Fruit fly (Drosophila melanogaster) whole organism, pupa: Measurements from ENCODE around the gene STUB1.

Experiments
- CG10348 ChIP-seq: fragments of 200-800 bp; sonication (Bioruptor generic); IDR thresholded peaks from 2 replicates; pipeline ENCODE4 v1.3.6; 2022; ENCODE audit warnings: missing biosample characterization, missing genetic modification characterization
- CG12605 ChIP-seq: fragments of 200-800 bp; sonication (Bioruptor generic); IDR thresholded peaks from 2 replicates; pipeline ENCODE4 v1.3.6; 2022; ENCODE audit warnings: missing biosample characterization, missing genetic modification characterization
- CG13204 ChIP-seq: fragments of 200-800 bp; sonication (Bioruptor generic); optimal IDR thresholded peaks from 2 replicates; lab custom pipeline; 2018; ENCODE audit warnings: missing biosample characterization, mild to moderate bottlenecking, missing genetic modification characterization, moderate library complexity
- CG14655 ChIP-seq: fragments of 200-800 bp; sonication (Bioruptor generic); optimal IDR thresholded peaks from 3 replicates; lab custom pipeline; 2017; ENCODE audit warnings: mild to moderate bottlenecking, missing biosample characterization, missing genetic modification reagents, missing genetic modification characterization
- CG15710 ChIP-seq: fragments of 200-800 bp; sonication (Bioruptor generic); optimal IDR thresholded peaks from 2 replicates; lab custom pipeline; 2018; ENCODE audit warnings: missing biosample characterization, mild to moderate bottlenecking, missing genetic modification characterization, moderate library complexity
- CG17806 ChIP-seq: fragments of 200-800 bp; sonication (Bioruptor generic); optimal IDR thresholded peaks from 2 replicates; lab custom pipeline; 2018; ENCODE audit warnings: missing biosample characterization, mild to moderate bottlenecking, missing genetic modification characterization, moderate library complexity
- CG32121 ChIP-seq: fragments of 200-800 bp; sonication (Bioruptor generic); IDR thresholded peaks from 2 replicates; pipeline ENCODE4 v1.3.6; 2022; ENCODE audit warnings: missing biosample characterization, missing genetic modification characterization
- CG34367 ChIP-seq: fragments of 200-800 bp; sonication (Bioruptor generic); optimal IDR thresholded peaks from 2 replicates; lab custom pipeline; 2018; ENCODE audit warnings: missing biosample characterization, mild to moderate bottlenecking, missing genetic modification characterization
- CG4496 ChIP-seq: fragments of 200-800 bp; sonication (Bioruptor generic); IDR thresholded peaks from 3 replicates; pipeline ENCODE4 v1.3.6; 2022; ENCODE audit warnings: missing biosample characterization, missing genetic modification characterization
- CG8159 ChIP-seq: fragments of 200-800 bp; sonication (Bioruptor generic); optimal IDR thresholded peaks from 3 replicates; lab custom pipeline; 2018; ENCODE audit warnings: missing biosample characterization, mild to moderate bottlenecking, missing genetic modification characterization, moderate library complexity
- CG8301 ChIP-seq: fragments of 200-800 bp; sonication (Bioruptor generic); optimal IDR thresholded peaks from 2 replicates; lab custom pipeline; 2018; ENCODE audit warnings: missing biosample characterization, mild to moderate bottlenecking, missing genetic modification characterization
- CG9948 ChIP-seq: fragments of 200-800 bp; sonication (Bioruptor generic); optimal IDR thresholded peaks from 2 replicates; lab custom pipeline; 2018; ENCODE audit warnings: missing biosample characterization, mild to moderate bottlenecking, missing genetic modification characterization, moderate library complexity
- D1 ChIP-seq: fragments of 200-800 bp; sonication (Bioruptor generic); optimal IDR thresholded peaks from 2 replicates; lab custom pipeline; 2018; ENCODE audit warnings: missing biosample characterization, mild to moderate bottlenecking, missing genetic modification characterization, moderate library complexity
- EcR ChIP-seq: fragments of 200-800 bp; sonication (Bioruptor generic); optimal IDR thresholded peaks from 3 replicates; lab custom pipeline; 2019; ENCODE audit warnings: missing biosample characterization, missing genetic modification characterization, mild to moderate bottlenecking, moderate library complexity, missing genetic modification reagents
- Ets98B ChIP-seq: fragments of 200-800 bp; sonication (Bioruptor generic); IDR thresholded peaks from 2 replicates; pipeline ENCODE4 v1.3.6; 2022; ENCODE audit warnings: missing biosample characterization, missing genetic modification characterization
- Pif1A ChIP-seq: fragments of 200-800 bp; sonication (Bioruptor generic); optimal IDR thresholded peaks from 3 replicates; lab custom pipeline; 2016; ENCODE audit warnings: missing biosample characterization, missing genetic modification characterization
- Pif1B ChIP-seq: fragments of 200-800 bp; sonication (Bioruptor generic); optimal IDR thresholded peaks from 3 replicates; lab custom pipeline; 2016; ENCODE audit warnings: missing biosample characterization, missing genetic modification characterization
- Snoo ChIP-seq: fragments of 200-800 bp; sonication (Bioruptor generic); optimal IDR thresholded peaks from 3 replicates; lab custom pipeline; 2017; ENCODE audit warnings: missing biosample characterization, mild to moderate bottlenecking, missing genetic modification characterization, inconsistent platforms
- fd96Ca ChIP-seq: fragments of 200-800 bp; sonication (Bioruptor generic); IDR thresholded peaks from 3 replicates; pipeline ENCODE4 v1.3.6; 2022; ENCODE audit warnings: missing biosample characterization, missing genetic modification characterization
- gl ChIP-seq: fragments of 200-800 bp; sonication (Bioruptor generic); optimal IDR thresholded peaks from 2 replicates; lab custom pipeline; 2018; ENCODE audit warnings: missing biosample characterization, mild to moderate bottlenecking, missing genetic modification characterization
- rn ChIP-seq: fragments of 200-800 bp; sonication (Bioruptor generic); IDR thresholded peaks from 2 replicates; pipeline ENCODE4 v1.3.6; 2022; ENCODE audit warnings: missing biosample characterization, missing genetic modification characterization

Gene STUB1

dm6 chr2L:10437317-10437716, at the start of gene STUB1:
Gene STUB1, plus strand, starts transcription at chr2L:10437548.
- TF ChIP-seq CG8301 (tag; lab: Kevin White, UChicago): no peak
- TF ChIP-seq CG4496 (GFP tag; lab: Robert Waterston, UW): no peak
- TF ChIP-seq CG32121 (GFP tag; lab: Robert Waterston, UW): no peak
- no peak for TF ChIP-seq CG8159 (tag; lab: Kevin White, UChicago)
- TF ChIP-seq CG13204 (GFP tag; lab: Kevin White, UChicago): no peak
- TF ChIP-seq EcR (GFP tag; lab: Kevin White, UChicago): no peak
- TF ChIP-seq CG17806: no peak
- no peak for TF ChIP-seq Snoo (tag; lab: Kevin White, UChicago)
- TF ChIP-seq Pif1B (GFP tag; lab: Kevin White, UChicago): no peak
- TF ChIP-seq Pif1A: no peak
- TF ChIP-seq D1 (tag; lab: Kevin White, UChicago): no peak

- TF ChIP-seq Pif1A (peak; percentile 45), CG4496 (GFP tag; lab: Robert Waterston, UW) (peak; percentile 65; the same call in 2 of the 3 replicates), CG12605 (peak; percentile 28), rn (no peak), Snoo (tag; lab: Kevin White, UChicago) (peak; percentile 41), CG32121 (GFP tag; lab: Robert Waterston, UW) (peak; percentile 61; the same call in 1 of the 2 replicates), EcR (GFP tag; lab: Kevin White, UChicago) (no peak), CG17806 (peak; percentile 31), D1 (tag; lab: Kevin White, UChicago) (peak; percentile 72), fd96Ca (GFP tag; lab: Robert Waterston, UW) (no peak), CG8301 (tag; lab: Kevin White, UChicago) (peak; percentile 16), Pif1B (GFP tag; lab: Kevin White, UChicago) (no peak), CG15710 (tag; lab: Kevin White, UChicago) (peak; percentile 39), CG13204 (GFP tag; lab: Kevin White, UChicago) (no peak), gl (tag; lab: Kevin White, UChicago) (no peak), CG14655 (GFP tag; lab: Kevin White, UChicago) (no peak), CG10348 (GFP tag; lab: Robert Waterston, UW) (no peak), Ets98B (peak; percentile 67), CG9948 (tag; lab: Kevin White, UChicago) (peak; percentile 32), CG8159 (tag; lab: Kevin White, UChicago) (peak; percentile 31), CG34367 (tag; lab: Kevin White, UChicago) (peak; percentile 17)
These were observed 49.2 kb upstream of the STUB1 start, which contains the start of gene da for dm6 chr2L:10387869-10388726. Gene da, plus strand, starts transcription at chr2L:10388105.

dm6 chr2L:10393467-10393866, 43.9 kb upstream of the STUB1 start:
- no peak for TF ChIP-seq Snoo (tag; lab: Kevin White, UChicago)
- TF ChIP-seq D1 (tag; lab: Kevin White, UChicago): no peak
- no peak for TF ChIP-seq CG15710 (tag; lab: Kevin White, UChicago)
- no peak for TF ChIP-seq CG14655 (GFP tag; lab: Kevin White, UChicago)
- no peak for TF ChIP-seq CG4496 (GFP tag; lab: Robert Waterston, UW)
- TF ChIP-seq CG9948 (tag; lab: Kevin White, UChicago): no peak
- TF ChIP-seq Pif1B (GFP tag; lab: Kevin White, UChicago): no peak
- TF ChIP-seq CG8159 (tag; lab: Kevin White, UChicago): no peak
- no peak for TF ChIP-seq rn
- no peak for TF ChIP-seq Pif1A
- no peak for TF ChIP-seq fd96Ca (GFP tag; lab: Robert Waterston, UW)
- no peak for TF ChIP-seq CG8301 (tag; lab: Kevin White, UChicago)

dm6 chr2L:10395035-10395434, 42.3 kb upstream of the STUB1 start:
- no peak for TF ChIP-seq CG8301 (tag; lab: Kevin White, UChicago)
- TF ChIP-seq CG10348 (GFP tag; lab: Robert Waterston, UW): no peak
- TF ChIP-seq D1 (tag; lab: Kevin White, UChicago): no peak
- no peak for TF ChIP-seq fd96Ca (GFP tag; lab: Robert Waterston, UW)
- TF ChIP-seq Snoo (tag; lab: Kevin White, UChicago): no peak
- no peak for TF ChIP-seq CG14655 (GFP tag; lab: Kevin White, UChicago)
- TF ChIP-seq gl (tag; lab: Kevin White, UChicago): no peak
- TF ChIP-seq Pif1A: no peak
- TF ChIP-seq CG32121 (GFP tag; lab: Robert Waterston, UW): no peak
- TF ChIP-seq CG17806: no peak

dm6 chr2L:10395642-10396487, 41.5 kb upstream of the STUB1 start, which contains the start of gene Mdh1:
Gene Mdh1, minus strand, starts transcription at chr2L:10396332.
- TF ChIP-seq EcR (GFP tag; lab: Kevin White, UChicago) (peak; percentile 20), CG12605 (no peak), CG8159 (tag; lab: Kevin White, UChicago) (no peak)
